Worm (Caenorhabditis elegans) whole organism, midembryonic: Measurements from ENCODE around the gene fbxa-96.

Experiments
- T22C8.4 ChIP-seq: fragments of 200-800 bp; sonication (Bioruptor generic); IDR thresholded peaks from 2 replicates; pipeline ENCODE4 v1.3.6; 2022; ENCODE audit warnings: missing genetic modification characterization, missing compliant biosample characterization
- cog-1 ChIP-seq: sonication (generic microtip); optimal IDR thresholded peaks from 2 replicates; lab custom pipeline; 2016; ENCODE audit warnings: missing genetic modification characterization, missing compliant biosample characterization
- flt-1 ChIP-seq: fragments of 200-800 bp; sonication (Bioruptor generic); IDR thresholded peaks from 2 replicates; pipeline ENCODE4 v1.3.6; 2022; ENCODE audit warnings: missing genetic modification characterization, missing compliant biosample characterization
- med-1 ChIP-seq: sonication (generic microtip); optimal IDR thresholded peaks from 2 replicates; lab custom pipeline; 2017; ENCODE audit warnings: missing genetic modification characterization, mild to moderate bottlenecking, missing compliant biosample characterization, antibody characterized with exemption, missing genetic modification reagents; ENCODE audit not compliant: insufficient read depth
- ztf-29 ChIP-seq: fragments of 200-800 bp; sonication (Bioruptor generic); IDR thresholded peaks from 2 replicates; pipeline ENCODE4 v1.3.6; 2022; ENCODE audit warnings: missing genetic modification reagents, missing genetic modification characterization, missing compliant biosample characterization

ce11 chrX:15045401-15045800, 14.8 kb downstream of the fbxa-96 start:
- TF ChIP-seq med-1 (GFP tag; lab: Kevin White, UChicago) = no peak
- TF ChIP-seq T22C8.4 = no peak
- no peak for TF ChIP-seq flt-1 (GFP tag; lab: Robert Waterston, UW)
- no peak for TF ChIP-seq ztf-29 (GFP tag; lab: Robert Waterston, UW)
- TF ChIP-seq cog-1 (tag; lab: Kevin White, UChicago) = no peak
